Worm (Caenorhabditis elegans): ENCODE results near the gene F38B2.6.

DNA sequence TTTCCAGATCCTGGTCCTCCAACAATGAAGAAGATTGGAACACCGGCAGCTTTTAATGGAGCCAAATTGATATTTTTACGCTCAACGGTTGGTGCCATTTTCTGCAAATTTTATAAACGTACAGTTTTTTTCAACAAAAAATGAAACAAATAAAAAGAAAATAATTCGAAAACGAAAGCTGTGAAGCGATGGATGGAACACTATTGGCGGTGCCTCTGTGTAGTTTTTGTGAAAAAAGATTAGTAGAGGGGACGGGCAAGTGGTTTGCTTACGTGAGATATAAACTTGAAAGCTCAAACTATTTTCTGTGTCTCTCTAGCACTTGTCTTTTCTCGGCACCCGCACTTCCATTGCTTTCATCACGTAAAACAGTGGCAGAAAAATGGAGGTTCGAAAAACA, 6.6 kb upstream of the F38B2.6 start, which contains the start of gene F38B2.4:
- TF ChIP-seq fos-1 (tag; optimal IDR thresholded peaks at IDR 0.05) (no peak), nhr-12 (tag; optimal IDR thresholded peaks at IDR 0.05) (no peak), lsy-2 (tag; optimal IDR thresholded peaks at IDR 0.05) (no peak)

Measured in whole organism, L2 larva.